Fruit fly (Drosophila melanogaster) whole organism, prepupa: Measurements from ENCODE around the gene Jhbp13.

ENCODE experiments used
- Blimp-1 ChIP-seq: fragments of 200-800 bp; sonication (Bioruptor generic); optimal IDR thresholded peaks from 3 replicates; lab custom pipeline; 2017; ENCODE audit warnings: missing biosample characterization, missing genetic modification characterization, mild to moderate bottlenecking, moderate library complexity, missing genetic modification reagents
- CG10631 ChIP-seq: fragments of 200-800 bp; sonication (Bioruptor generic); optimal IDR thresholded peaks from 2 replicates; lab custom pipeline; 2016; ENCODE audit warnings: missing biosample characterization, missing genetic modification characterization
- CG10669 ChIP-seq: fragments of 200-800 bp; sonication (Bioruptor generic); optimal IDR thresholded peaks from 3 replicates; lab custom pipeline; 2018; ENCODE audit warnings: missing biosample characterization, mild to moderate bottlenecking, missing genetic modification characterization, moderate library complexity
- CG11294 ChIP-seq: fragments of 200-800 bp; sonication (Bioruptor generic); IDR thresholded peaks from 2 replicates; pipeline ENCODE4 v1.3.6; 2022; ENCODE audit warnings: missing biosample characterization, missing genetic modification characterization
- CG11902 ChIP-seq: fragments of 200-800 bp; sonication (Bioruptor generic); optimal IDR thresholded peaks from 3 replicates; lab custom pipeline; 2016; ENCODE audit warnings: missing biosample characterization, missing genetic modification characterization
- CG15336 ChIP-seq: fragments of 200-800 bp; sonication (Bioruptor generic); IDR thresholded peaks from 2 replicates; pipeline ENCODE4 v1.3.6; 2022; ENCODE audit warnings: missing biosample characterization, missing genetic modification characterization
- CG3032 ChIP-seq: fragments of 200-800 bp; optimal IDR thresholded peaks from 2 replicates; lab custom pipeline; 2019; ENCODE audit warnings: missing biosample characterization, mild to moderate bottlenecking, missing genetic modification characterization, moderate library complexity
- CG32006 ChIP-seq: fragments of 200-800 bp; sonication (Bioruptor generic); optimal IDR thresholded peaks from 3 replicates; lab custom pipeline; 2017; ENCODE audit warnings: missing biosample characterization, mild to moderate bottlenecking, missing genetic modification characterization
- CG34406 ChIP-seq: fragments of 200-800 bp; sonication (Bioruptor generic); optimal IDR thresholded peaks from 3 replicates; lab custom pipeline; 2016; ENCODE audit warnings: missing biosample characterization, missing genetic modification characterization
- CG3919 ChIP-seq: fragments of 200-800 bp; sonication (Bioruptor generic); optimal IDR thresholded peaks from 3 replicates; lab custom pipeline; 2016; ENCODE audit warnings: missing biosample characterization, missing genetic modification characterization
- CG4318 ChIP-seq: fragments of 200-800 bp; sonication (Bioruptor generic); optimal IDR thresholded peaks from 3 replicates; lab custom pipeline; 2017; ENCODE audit warnings: missing biosample characterization, mild to moderate bottlenecking, missing genetic modification characterization
- CG6163 ChIP-seq: fragments of 200-800 bp; sonication (Bioruptor generic); IDR thresholded peaks from 3 replicates; pipeline ENCODE4 v1.3.6; 2022; ENCODE audit warnings: missing biosample characterization, missing genetic modification characterization
- CG6792 ChIP-seq: fragments of 200-800 bp; sonication (Bioruptor generic); optimal IDR thresholded peaks from 3 replicates; lab custom pipeline; 2016; ENCODE audit warnings: missing biosample characterization, missing genetic modification characterization
- CG6808 ChIP-seq: fragments of 200-800 bp; sonication (Bioruptor generic); optimal IDR thresholded peaks from 3 replicates; lab custom pipeline; 2017; ENCODE audit warnings: missing biosample characterization, missing genetic modification characterization, mild to moderate bottlenecking, moderate library complexity, missing genetic modification reagents
- CG6854 ChIP-seq: fragments of 200-800 bp; sonication (Bioruptor generic); optimal IDR thresholded peaks from 2 replicates; lab custom pipeline; 2017; ENCODE audit warnings: missing biosample characterization, mild to moderate bottlenecking, missing genetic modification characterization
- CG7368 ChIP-seq: fragments of 200-800 bp; sonication (Bioruptor generic); optimal IDR thresholded peaks from 3 replicates; lab custom pipeline; 2016; ENCODE audit warnings: missing biosample characterization, missing genetic modification characterization
- CG8319 ChIP-seq: fragments of 200-800 bp; sonication (Bioruptor generic); optimal IDR thresholded peaks from 3 replicates; lab custom pipeline; 2016; ENCODE audit warnings: missing biosample characterization, missing genetic modification characterization
- CG8632 ChIP-seq: fragments of 200-800 bp; sonication (Bioruptor generic); optimal IDR thresholded peaks from 3 replicates; lab custom pipeline; 2016; ENCODE audit warnings: missing biosample characterization, missing genetic modification characterization
- CG9139 ChIP-seq: fragments of 200-800 bp; sonication (Bioruptor generic); optimal IDR thresholded peaks from 3 replicates; lab custom pipeline; 2017; ENCODE audit warnings: missing biosample characterization, mild to moderate bottlenecking, missing genetic modification characterization
- Eip75B ChIP-seq: fragments of 200-800 bp; sonication (Bioruptor generic); optimal IDR thresholded peaks from 3 replicates; lab custom pipeline; 2016; ENCODE audit warnings: missing biosample characterization, missing genetic modification characterization
- Eip78C ChIP-seq: fragments of 200-800 bp; sonication (Bioruptor generic); peaks from one replicate; lab custom pipeline; 2016; ENCODE audit warnings: missing biosample characterization, missing genetic modification characterization
- Eip93F ChIP-seq: fragments of 200-800 bp; sonication (Bioruptor generic); optimal IDR thresholded peaks from 2 replicates; lab custom pipeline; 2016; ENCODE audit warnings: missing biosample characterization, mild to moderate bottlenecking, missing genetic modification characterization
- Ets96B ChIP-seq: fragments of 200-800 bp; optimal IDR thresholded peaks from 2 replicates; lab custom pipeline; 2019; ENCODE audit warnings: missing biosample characterization, mild to moderate bottlenecking, missing genetic modification characterization, moderate library complexity
- Gug ChIP-seq: fragments of 200-800 bp; sonication (Bioruptor generic); IDR thresholded peaks from 2 replicates; pipeline ENCODE4 v1.3.6; 2022; ENCODE audit warnings: missing biosample characterization, missing genetic modification characterization
- Hr38 ChIP-seq: sonication (Bioruptor generic); optimal IDR thresholded peaks from 2 replicates; lab custom pipeline; 2016; ENCODE audit warnings: missing biosample characterization, missing genetic modification characterization
- Lpt ChIP-seq: fragments of 200-800 bp; sonication (Bioruptor generic); optimal IDR thresholded peaks from 3 replicates; lab custom pipeline; 2016; ENCODE audit warnings: missing biosample characterization, missing genetic modification characterization
- Met ChIP-seq: fragments of 200-800 bp; sonication (Bioruptor generic); optimal IDR thresholded peaks from 3 replicates; lab custom pipeline; 2016; ENCODE audit warnings: missing biosample characterization, missing genetic modification characterization
- OdsH ChIP-seq: fragments of 200-800 bp; sonication (Bioruptor generic); optimal IDR thresholded peaks from 3 replicates; lab custom pipeline; 2016; ENCODE audit warnings: missing biosample characterization, missing genetic modification characterization
- Smox ChIP-seq: fragments of 200-800 bp; sonication (Bioruptor generic); optimal IDR thresholded peaks from 3 replicates; lab custom pipeline; 2016; ENCODE audit warnings: missing biosample characterization, missing genetic modification characterization
- Sox102F ChIP-seq: fragments of 200-800 bp; sonication (Bioruptor generic); optimal IDR thresholded peaks from 2 replicates; lab custom pipeline; 2016; ENCODE audit warnings: missing biosample characterization, mild to moderate bottlenecking, missing genetic modification characterization
- Sox14 ChIP-seq: fragments of 200-800 bp; sonication (Bioruptor generic); optimal IDR thresholded peaks from 3 replicates; lab custom pipeline; 2016; ENCODE audit warnings: missing biosample characterization, missing genetic modification characterization
- Sox15 ChIP-seq: fragments of 200-800 bp; sonication (Bioruptor generic); optimal IDR thresholded peaks from 3 replicates; lab custom pipeline; 2016; ENCODE audit warnings: missing biosample characterization, missing genetic modification characterization
- achi ChIP-seq: fragments of 200-800 bp; sonication (Bioruptor generic); optimal IDR thresholded peaks from 3 replicates; lab custom pipeline; 2016; ENCODE audit warnings: missing biosample characterization, missing genetic modification characterization
- acj6 ChIP-seq: fragments of 200-800 bp; sonication (Bioruptor generic); optimal IDR thresholded peaks from 3 replicates; lab custom pipeline; 2016; ENCODE audit warnings: missing biosample characterization, missing genetic modification characterization
- cyc ChIP-seq: fragments of 200-800 bp; sonication (Bioruptor generic); optimal IDR thresholded peaks from 3 replicates; lab custom pipeline; 2016; ENCODE audit warnings: missing biosample characterization, missing genetic modification characterization
- dac ChIP-seq: fragments of 200-800 bp; sonication (Bioruptor generic); optimal IDR thresholded peaks from 2 replicates; lab custom pipeline; 2017; ENCODE audit warnings: missing biosample characterization, mild to moderate bottlenecking, missing genetic modification characterization
- eg ChIP-seq: fragments of 200-800 bp; sonication (Bioruptor generic); IDR thresholded peaks from 3 replicates; pipeline ENCODE4 v1.3.6; 2022; ENCODE audit warnings: missing biosample characterization, missing genetic modification characterization
- esn ChIP-seq: fragments of 200-800 bp; sonication (Bioruptor generic); optimal IDR thresholded peaks from 2 replicates; lab custom pipeline; 2016; ENCODE audit warnings: missing biosample characterization, mild to moderate bottlenecking, missing genetic modification characterization, moderate library complexity
- fd59A ChIP-seq: fragments of 200-800 bp; sonication (Bioruptor generic); optimal IDR thresholded peaks from 2 replicates; lab custom pipeline; 2017; ENCODE audit warnings: missing biosample characterization, mild to moderate bottlenecking, missing genetic modification characterization, missing genetic modification reagents
- lz ChIP-seq: fragments of 200-800 bp; sonication (Bioruptor generic); optimal IDR thresholded peaks from 3 replicates; lab custom pipeline; 2016; ENCODE audit warnings: missing biosample characterization, missing genetic modification characterization
- pdm3 ChIP-seq: fragments of 200-800 bp; sonication (Bioruptor generic); optimal IDR thresholded peaks from 3 replicates; lab custom pipeline; 2016; ENCODE audit warnings: missing biosample characterization, missing genetic modification characterization
- salr ChIP-seq, 2 experiments: fragments of 200-800 bp; sonication (Bioruptor generic); optimal IDR thresholded peaks; 3 replicates each; lab custom pipeline; 2016 to 2018; ENCODE audit warnings: missing biosample characterization in 2 of 2, missing genetic modification characterization in 2 of 2, mild to moderate bottlenecking in 1 of 2
- spab ChIP-seq: fragments of 200-800 bp; sonication (Bioruptor generic); optimal IDR thresholded peaks from 2 replicates; lab custom pipeline; 2017; ENCODE audit warnings: missing biosample characterization, mild to moderate bottlenecking, missing genetic modification characterization, missing genetic modification reagents
- ss ChIP-seq, 2 experiments: fragments of 200-800 bp; sonication (Bioruptor generic); optimal IDR thresholded peaks; 2 replicates in 1 of 2; 3 replicates in 1 of 2; lab custom pipeline; 2017 to 2018; ENCODE audit warnings: mild to moderate bottlenecking in 2 of 2, missing biosample characterization in 2 of 2, missing genetic modification characterization in 2 of 2, moderate library complexity in 1 of 2
- svp ChIP-seq: fragments of 200-800 bp; sonication (Bioruptor generic); peaks from one replicate; lab custom pipeline; 2016; ENCODE audit warnings: missing biosample characterization, missing genetic modification characterization
- topi ChIP-seq: fragments of 200-800 bp; sonication (Bioruptor generic); optimal IDR thresholded peaks from 3 replicates; lab custom pipeline; 2016; ENCODE audit warnings: missing biosample characterization, missing genetic modification characterization
- vri ChIP-seq: fragments of 200-800 bp; sonication (Bioruptor generic); optimal IDR thresholded peaks from 3 replicates; lab custom pipeline; 2016; ENCODE audit warnings: missing biosample characterization, mild to moderate bottlenecking, missing genetic modification characterization

Jhbp13 gene

dm6 chr2L:13289689-13290088, 49.9 kb downstream of the Jhbp13 start, which contains the start of gene CG31729 (continued):
- no peak for TF ChIP-seq achi (GFP tag; lab: Kevin White, UChicago)
- TF ChIP-seq Sox102F (GFP tag; lab: Kevin White, UChicago): peak; percentile 3
- TF ChIP-seq CG10669: no peak
- TF ChIP-seq Lpt (GFP tag; lab: Kevin White, UChicago): no peak
- no peak for TF ChIP-seq CG32006 (GFP tag; lab: Kevin White, UChicago)
- no peak for TF ChIP-seq CG34406
- peak; percentile 22 for TF ChIP-seq lz (GFP tag; lab: Kevin White, UChicago)
- no peak for TF ChIP-seq CG11902 (GFP tag; lab: Kevin White, UChicago)
- peak; percentile 44 for TF ChIP-seq esn (GFP tag; lab: Kevin White, UChicago)
- TF ChIP-seq ss (GFP tag; optimal IDR thresholded peaks at IDR 0.05; lab: Kevin White, UChicago): no peak
- TF ChIP-seq OdsH (GFP tag; lab: Kevin White, UChicago): peak; percentile 43
- no peak for TF ChIP-seq CG7368 (GFP tag; lab: Kevin White, UChicago)

- TF ChIP-seq cyc (GFP tag; lab: Kevin White, UChicago) (no peak), ss (GFP tag; optimal IDR thresholded peaks at IDR 0.05; lab: Kevin White, UChicago) (peak in 1 of 2 experiments; percentile 75), salr (GFP tag; optimal IDR thresholded peaks at IDR 0.05; lab: Kevin White, UChicago) (no peak), CG4318 (GFP tag; lab: Kevin White, UChicago) (no peak), CG8319 (no peak), CG6808 (GFP tag; lab: Kevin White, UChicago) (peak; percentile 7), CG10631 (GFP tag; lab: Kevin White, UChicago) (no peak), spab (peak; percentile 34), CG6792 (GFP tag; lab: Kevin White, UChicago) (peak; percentile 37), lz (GFP tag; lab: Kevin White, UChicago) (no peak), Blimp-1 (GFP tag; lab: Kevin White, UChicago) (peak; percentile 84), Eip75B (no peak), esn (GFP tag; lab: Kevin White, UChicago) (no peak), Sox102F (GFP tag; lab: Kevin White, UChicago) (peak; percentile 38), CG11294 (GFP tag; lab: Robert Waterston, UW) (no peak), Sox14 (no peak), svp (no peak), Ets96B (tag; lab: Kevin White, UChicago) (no peak), Smox (GFP tag; lab: Kevin White, UChicago) (peak; percentile 30), Met (GFP tag; lab: Kevin White, UChicago) (peak; percentile 38), CG3919 (no peak), CG15336 (GFP tag; lab: Robert Waterston, UW) (peak; percentile 11), CG9139 (GFP tag; lab: Kevin White, UChicago) (peak; percentile 55), CG32006 (GFP tag; lab: Kevin White, UChicago) (peak; percentile 20), Sox15 (GFP tag; lab: Kevin White, UChicago) (no peak), eg (GFP tag; lab: Robert Waterston, UW) (peak; percentile 62; the same call in 2 of the 3 replicates), Gug (GFP tag; lab: Robert Waterston, UW) (no peak), Hr38 (GFP tag; lab: Kevin White, UChicago) (no peak), CG3032 (tag; lab: Kevin White, UChicago) (no peak), dac (GFP tag; lab: Kevin White, UChicago) (no peak), vri (GFP tag; lab: Kevin White, UChicago) (peak; percentile 54), CG6854 (GFP tag; lab: Kevin White, UChicago) (peak; percentile 61), CG11902 (GFP tag; lab: Kevin White, UChicago) (no peak), Lpt (GFP tag; lab: Kevin White, UChicago) (peak; percentile 22), CG8632 (GFP tag; lab: Kevin White, UChicago) (peak; percentile 58), pdm3 (no peak), CG34406 (peak; percentile 55), topi (GFP tag; lab: Kevin White, UChicago) (no peak), Eip93F (GFP tag; lab: Kevin White, UChicago) (no peak), acj6 (GFP tag; lab: Kevin White, UChicago) (no peak), achi (GFP tag; lab: Kevin White, UChicago) (peak; percentile 35), fd59A (GFP tag; lab: Kevin White, UChicago) (no peak), Eip78C (peak; percentile 51), CG6163 (GFP tag; lab: Robert Waterston, UW) (peak; percentile 67; the same call in 2 of the 3 replicates)
Measured at dm6 chr2L:13290276-13291065, 50.7 kb downstream of the Jhbp13 start.
